Fruit fly (Drosophila melanogaster): Measurements from ENCODE around the gene CG9427.
A peak's percentile ranks its signal among the peaks of the same experiment; 100 is the strongest.

Gene CG9427

DNA sequence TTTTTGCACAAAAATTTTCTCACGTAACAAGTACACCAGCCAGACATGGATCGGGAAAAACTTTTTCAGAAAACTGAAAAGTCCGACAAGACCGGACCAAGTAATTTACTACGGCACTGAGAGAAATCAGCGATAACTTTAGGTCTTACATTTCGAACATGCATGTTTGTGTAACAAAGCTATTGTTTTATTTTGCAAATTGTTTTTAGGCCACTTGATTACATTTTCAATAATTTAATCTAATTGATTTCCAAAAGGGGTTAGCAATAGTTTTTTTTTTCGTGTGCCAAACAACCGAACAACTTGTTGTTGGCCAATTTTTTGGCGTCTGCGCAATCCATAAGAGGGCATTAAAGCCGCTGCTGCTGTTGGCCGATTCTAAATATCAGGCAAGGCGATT lies 13.6 kb downstream of the CG9427 start (continued):
- peak; percentile 38 for TF ChIP-seq ATbp (GFP tag; optimal IDR thresholded peaks at IDR 0.05)
- peak; percentile 12 for TF ChIP-seq CG12744 (GFP tag; optimal IDR thresholded peaks at IDR 0.05)
- TF ChIP-seq CG12219 (GFP tag; optimal IDR thresholded peaks at IDR 0.05) = peak; percentile 37
- TF ChIP-seq CG12391 (tag; optimal IDR thresholded peaks at IDR 0.05) = peak; percentile 64
- peak; percentile 5 for TF ChIP-seq dmrt11E (tag; optimal IDR thresholded peaks at IDR 0.05)
- no peak for TF ChIP-seq Optix (GFP tag; IDR thresholded peaks at IDR 0.05)
- TF ChIP-seq CG1602 (GFP tag; optimal IDR thresholded peaks at IDR 0.05) = peak; percentile 28
- TF ChIP-seq CG32532 (GFP tag; IDR thresholded peaks at IDR 0.05) = peak; percentile 45; the same call in 1 of the 2 replicates
- 0 out of 3 replicates have a peak, but pooled peaks have one; percentile 51 for TF ChIP-seq so (GFP tag; IDR thresholded peaks at IDR 0.05)
- peak; percentile 53; the same call in 1 of the 2 replicates for TF ChIP-seq CG32767 (GFP tag; IDR thresholded peaks at IDR 0.05)
- no peak for TF ChIP-seq salm (tag; optimal IDR thresholded peaks at IDR 0.05)
- no peak for TF ChIP-seq Elba2 (GFP tag; optimal IDR thresholded peaks at IDR 0.05)
- TF ChIP-seq z (GFP tag; IDR thresholded peaks at IDR 0.05) = no peak
- TF ChIP-seq CG6654 (GFP tag; optimal IDR thresholded peaks at IDR 0.05) = peak; percentile 33
- TF ChIP-seq Abd-B (GFP tag; optimal IDR thresholded peaks at IDR 0.05) = peak; percentile 54
- TF ChIP-seq CG17385 (GFP tag; optimal IDR thresholded peaks at IDR 0.05) = peak; percentile 10
- peak; percentile 40 for TF ChIP-seq grau (tag; optimal IDR thresholded peaks at IDR 0.05)
- no peak for TF ChIP-seq CG11695 (GFP tag; IDR thresholded peaks at IDR 0.05)
- no peak for TF ChIP-seq fd102C (GFP tag; optimal IDR thresholded peaks at IDR 0.05)
- TF ChIP-seq CG10267 (tag; optimal IDR thresholded peaks at IDR 0.05) = peak; percentile 41
- TF ChIP-seq CG31441 (GFP tag; IDR thresholded peaks at IDR 0.05) = peak; percentile 70
- TF ChIP-seq tx (GFP tag; optimal IDR thresholded peaks at IDR 0.05) = no peak
- TF ChIP-seq CG1647 (GFP tag; optimal IDR thresholded peaks at IDR 0.05) = peak; percentile 21
- TF ChIP-seq CG8924 (tag; optimal IDR thresholded peaks at IDR 0.05) = peak; percentile 15
- TF ChIP-seq Mad (GFP tag; optimal IDR thresholded peaks at IDR 0.05) = peak; percentile 15
- TF ChIP-seq Atf-2 (GFP tag; optimal IDR thresholded peaks at IDR 0.05) = peak; percentile 14
- no peak for TF ChIP-seq dati (GFP tag; IDR thresholded peaks at IDR 0.05)
- TF ChIP-seq NC2β (GFP tag; optimal IDR thresholded peaks at IDR 0.05) = peak; percentile 14
- peak; percentile 69 for TF ChIP-seq Meics (GFP tag; optimal IDR thresholded peaks at IDR 0.05)
- TF ChIP-seq p53 (GFP tag; optimal IDR thresholded peaks at IDR 0.05) = peak; percentile 4
- peak; percentile 69 for TF ChIP-seq CG7839 (tag; optimal IDR thresholded peaks at IDR 0.05)
- no peak for TF ChIP-seq crc (GFP tag; optimal IDR thresholded peaks at IDR 0.05)
- TF ChIP-seq zf30C (GFP tag; optimal IDR thresholded peaks at IDR 0.05) = no peak
- peak; percentile 49 for TF ChIP-seq ind (GFP tag; optimal IDR thresholded peaks at IDR 0.05)
- TF ChIP-seq Chrac-16 (GFP tag; optimal IDR thresholded peaks at IDR 0.05) = peak; percentile 47
- TF ChIP-seq Deaf1 (tag; optimal IDR thresholded peaks at IDR 0.05) = peak; percentile 13
- peak in 1 of 2 experiments; percentile 38 for TF ChIP-seq chif (GFP tag; optimal IDR thresholded peaks at IDR 0.05)
- TF ChIP-seq CG2712 (tag; optimal IDR thresholded peaks at IDR 0.05) = peak; percentile 46
- TF ChIP-seq Dad (GFP tag; optimal IDR thresholded peaks at IDR 0.05) = peak; percentile 59
- peak; percentile 45 for TF ChIP-seq Hr3 (GFP tag; optimal IDR thresholded peaks at IDR 0.05)
- peak; percentile 19; the same call in 1 of the 2 replicates for TF ChIP-seq CG31224 (GFP tag; IDR thresholded peaks at IDR 0.05)
- TF ChIP-seq Nf-YB (GFP tag; optimal IDR thresholded peaks at IDR 0.05) = peak; percentile 9
- no peak for TF ChIP-seq abd-A (tag; optimal IDR thresholded peaks at IDR 0.05)
- peak; percentile 95 for TF ChIP-seq sens (GFP tag)
- TF ChIP-seq Asciz (GFP tag; optimal IDR thresholded peaks at IDR 0.05) = peak; percentile 52
- peak; percentile 63; the same call in 1 of the 2 replicates for TF ChIP-seq slbo (GFP tag; IDR thresholded peaks at IDR 0.05)
- TF ChIP-seq CG9797 (GFP tag; optimal IDR thresholded peaks at IDR 0.05) = no peak
- TF ChIP-seq CG7556 (GFP tag; optimal IDR thresholded peaks at IDR 0.05) = peak; percentile 46
- TF ChIP-seq bsh (GFP tag; optimal IDR thresholded peaks at IDR 0.05) = peak; percentile 6 to 57
- no peak for TF ChIP-seq CG16813 (GFP tag; IDR thresholded peaks at IDR 0.05; ENCODE audit: partially characterized antibody)
- no peak for TF ChIP-seq wdn (GFP tag; IDR thresholded peaks at IDR 0.05)

Data from whole organism, embryonic.